Worm (Caenorhabditis elegans) whole organism, L3 larva: ENCODE measurements around the gene R02F11.3.
A peak's percentile ranks its signal among the peaks of the same experiment; 100 is the strongest.

Source experiments
- ama-1 ChIP-seq: fragments of 150-350 bp; optimal IDR thresholded peaks from 2 replicates; lab custom pipeline; 2018
- ceh-16 ChIP-seq: sonication (generic microtip); optimal IDR thresholded peaks from 2 replicates; lab custom pipeline; 2017; ENCODE audit warnings: missing biosample characterization, missing genetic modification characterization
- egl-27 ChIP-seq: sonication (generic microtip); optimal IDR thresholded peaks from 4 replicates; lab custom pipeline; 2017; ENCODE audit warnings: missing biosample characterization, missing genetic modification reagents, missing genetic modification characterization
- lin-39 ChIP-seq: fragments of 150-350 bp; optimal IDR thresholded peaks from 2 replicates; lab custom pipeline; 2018; ENCODE audit warnings: missing biosample characterization, missing genetic modification reagents, missing genetic modification characterization
- mdl-1 ChIP-seq: fragments of 150-350 bp; optimal IDR thresholded peaks from 2 replicates; lab custom pipeline; 2014; ENCODE audit warnings: missing biosample characterization, missing genetic modification characterization
- nhr-12 ChIP-seq: fragments of 150-350 bp; optimal IDR thresholded peaks from 2 replicates; lab custom pipeline; 2014; ENCODE audit warnings: missing biosample characterization, missing genetic modification characterization
- nhr-237 ChIP-seq: fragments of 150-350 bp; optimal IDR thresholded peaks from 2 replicates; lab custom pipeline; 2014; ENCODE audit warnings: missing biosample characterization, missing genetic modification characterization
- nhr-77 ChIP-seq: fragments of 150-350 bp; optimal IDR thresholded peaks from 2 replicates; lab custom pipeline; 2014; ENCODE audit warnings: missing biosample characterization, missing genetic modification characterization
- pha-4 ChIP-seq: fragments of 150-350 bp; optimal IDR thresholded peaks from 2 replicates; lab custom pipeline; 2014; ENCODE audit warnings: missing biosample characterization, missing genetic modification reagents, missing genetic modification characterization
- pqm-1 ChIP-seq: fragments of 150-350 bp; optimal IDR thresholded peaks from 2 replicates; lab custom pipeline; 2017; ENCODE audit warnings: missing biosample characterization, missing genetic modification characterization, inconsistent platforms

DNA sequence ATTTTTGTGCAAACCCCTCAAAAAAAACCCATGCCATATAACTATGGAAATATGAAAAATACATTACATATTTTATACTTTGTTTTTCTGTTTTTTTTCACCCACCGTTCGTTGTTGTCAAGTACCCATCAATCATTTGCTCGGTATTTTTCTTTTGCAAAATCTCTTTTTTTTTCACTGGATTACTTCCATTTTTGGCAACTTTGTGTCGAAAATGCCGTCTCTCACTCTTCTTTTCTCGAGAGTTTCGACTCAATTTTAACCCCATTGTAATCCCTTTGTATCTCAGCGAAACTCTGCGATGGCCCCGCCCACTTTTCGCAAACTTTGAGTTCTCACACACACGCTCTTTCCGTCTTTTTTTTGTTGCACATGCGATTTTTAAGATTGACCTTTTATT is 30.6 kb downstream of the R02F11.3 start:
- TF ChIP-seq nhr-12 (no peak), nhr-237 (tag; lab: Kevin White, UChicago) (no peak), lin-39 (peak; percentile 38), mdl-1 (tag; lab: Kevin White, UChicago) (no peak), pqm-1 (no peak), pha-4 (tag; lab: Kevin White, UChicago) (no peak), ceh-16 (tag; lab: Kevin White, UChicago) (no peak), ama-1 (lab: Kevin White, UChicago) (no peak), egl-27 (tag; lab: Kevin White, UChicago) (no peak), nhr-77 (no peak)
